Fruit fly (Drosophila melanogaster): ENCODE results near the gene PyK.
A peak's percentile ranks its signal among the peaks of the same experiment; 100 is the strongest.

The PyK gene

dm6 chr3R:22421618-22422017 lies 54.3 kb downstream of the PyK start (continued):
- 0 out of 2 replicates have a peak, but pooled peaks have one; percentile 11 for TF ChIP-seq chm (GFP tag; IDR thresholded peaks at IDR 0.05)
- TF ChIP-seq CG2120 (GFP tag; optimal IDR thresholded peaks at IDR 0.05): peak; percentile 81
- peak; percentile 70; the same call in 1 of the 2 replicates for TF ChIP-seq NFAT (GFP tag; IDR thresholded peaks at IDR 0.05)
- TF ChIP-seq ap (GFP tag; IDR thresholded peaks at IDR 0.05): no peak
- peak; percentile 65 for TF ChIP-seq CG17359 (tag; optimal IDR thresholded peaks at IDR 0.05)
- no peak for TF ChIP-seq CkIIα-i1 (GFP tag; IDR thresholded peaks at IDR 0.05)
- peak; percentile 34 for TF ChIP-seq Bteb2 (GFP tag; optimal IDR thresholded peaks at IDR 0.05)
- no peak for TF ChIP-seq Stat92E (GFP tag; optimal IDR thresholded peaks at IDR 0.05)
- TF ChIP-seq CG15011 (GFP tag; optimal IDR thresholded peaks at IDR 0.05): no peak
- TF ChIP-seq grau (tag; optimal IDR thresholded peaks at IDR 0.05): peak; percentile 89
- TF ChIP-seq Hr51 (GFP tag; optimal IDR thresholded peaks at IDR 0.05): no peak
- no peak for TF ChIP-seq kni (GFP tag; optimal IDR thresholded peaks at IDR 0.05)
- TF ChIP-seq CG9817 (tag; optimal IDR thresholded peaks at IDR 0.05): peak; percentile 75
- no peak for TF ChIP-seq Bgb (GFP tag; IDR thresholded peaks at IDR 0.05; ENCODE audit: partially characterized antibody)
- peak; percentile 70; the same call in 2 of the 3 replicates for TF ChIP-seq ken (GFP tag; IDR thresholded peaks at IDR 0.05)
- TF ChIP-seq Max (GFP tag; optimal IDR thresholded peaks at IDR 0.05): no peak
- no peak for TF ChIP-seq grn (GFP tag; optimal IDR thresholded peaks at IDR 0.05)
- TF ChIP-seq yki (optimal IDR thresholded peaks at IDR 0.05): no peak
- no peak for TF ChIP-seq Usf (GFP tag; optimal IDR thresholded peaks at IDR 0.05)
- TF ChIP-seq nmo (GFP tag; optimal IDR thresholded peaks at IDR 0.05): peak; percentile 71
- TF ChIP-seq Ets65A (GFP tag): no peak
- TF ChIP-seq Fer3 (tag; optimal IDR thresholded peaks at IDR 0.05): peak; percentile 69
- peak; percentile 72; the same call in 2 of the 3 replicates for TF ChIP-seq H15 (GFP tag; IDR thresholded peaks at IDR 0.05)
- TF ChIP-seq D19B (GFP tag; optimal IDR thresholded peaks at IDR 0.05): no peak
- TF ChIP-seq CG3995 (GFP tag; optimal IDR thresholded peaks at IDR 0.05): no peak
- no peak for TF ChIP-seq bbx (GFP tag; IDR thresholded peaks at IDR 0.05; ENCODE audit: partially characterized antibody)
- no peak for TF ChIP-seq h (optimal IDR thresholded peaks at IDR 0.05)
- no peak for TF ChIP-seq nerfin-1 (tag; optimal IDR thresholded peaks at IDR 0.05)
- no peak for TF ChIP-seq HmgD (GFP tag; optimal IDR thresholded peaks at IDR 0.05)
- peak; percentile 69 for TF ChIP-seq CG10366 (GFP tag; IDR thresholded peaks at IDR 0.05)
- TF ChIP-seq croc (GFP tag; conservative IDR thresholded peaks at IDR 0.05): peak; percentile 32; the same call in 2 of the 3 replicates
- no peak for TF ChIP-seq psq (GFP tag; optimal IDR thresholded peaks at IDR 0.05)
- no peak for TF ChIP-seq Sry-δ (GFP tag; optimal IDR thresholded peaks at IDR 0.05)
- peak; percentile 64 for TF ChIP-seq lilli (GFP tag; optimal IDR thresholded peaks at IDR 0.05)
- TF ChIP-seq Dp (GFP tag; optimal IDR thresholded peaks at IDR 0.05): no peak
- TF ChIP-seq ftz-f1 (GFP tag; optimal IDR thresholded peaks at IDR 0.05): no peak
- peak; percentile 27 for TF ChIP-seq Atf-2 (GFP tag; optimal IDR thresholded peaks at IDR 0.05)
- TF ChIP-seq her (GFP tag; optimal IDR thresholded peaks at IDR 0.05): peak; percentile 21
- peak; percentile 64 for TF ChIP-seq al (GFP tag; IDR thresholded peaks at IDR 0.05)
- peak; percentile 5 for TF ChIP-seq Side (GFP tag; optimal IDR thresholded peaks at IDR 0.05)
- no peak for TF ChIP-seq CG33213 (GFP tag; optimal IDR thresholded peaks at IDR 0.05)
- peak; percentile 48 for TF ChIP-seq CG4730 (GFP tag; IDR thresholded peaks at IDR 0.05)
- TF ChIP-seq gro (GFP tag; optimal IDR thresholded peaks at IDR 0.05): peak; percentile 27
- TF ChIP-seq CG2712 (tag; optimal IDR thresholded peaks at IDR 0.05): peak; percentile 69
- TF ChIP-seq wek (GFP tag; optimal IDR thresholded peaks at IDR 0.05): no peak
- TF ChIP-seq CG6765 (GFP tag; optimal IDR thresholded peaks at IDR 0.05): no peak
- no peak for TF ChIP-seq CG5953 (GFP tag; IDR thresholded peaks at IDR 0.05)
- no peak for TF ChIP-seq tna (GFP tag; IDR thresholded peaks at IDR 0.05; ENCODE audit: partially characterized antibody)
- peak; percentile 51 for TF ChIP-seq ssp (GFP tag; IDR thresholded peaks at IDR 0.05)
- TF ChIP-seq so (GFP tag; IDR thresholded peaks at IDR 0.05): peak; percentile 60; the same call in 1 of the 3 replicates
- TF ChIP-seq wdn (GFP tag; IDR thresholded peaks at IDR 0.05): peak; percentile 73; the same call in 1 of the 2 replicates
- TF ChIP-seq sqz (GFP tag; optimal IDR thresholded peaks at IDR 0.05): no peak

All from whole organism, embryonic.